Worm (Caenorhabditis elegans) whole organism, young adult: ENCODE results near the gene C03B1.2.

ENCODE experiments used
- C17E4.6 ChIP-seq: fragments of 200-800 bp; sonication (Bioruptor generic); IDR thresholded peaks from 2 replicates; pipeline ENCODE4 v1.3.6; 2022; ENCODE audit warnings: missing genetic modification reagents, missing genetic modification characterization, missing compliant biosample characterization
- F23B12.7 ChIP-seq: sonication (generic microtip); optimal IDR thresholded peaks from 2 replicates; lab custom pipeline; 2017; ENCODE audit warnings: missing genetic modification characterization, mild to moderate bottlenecking, missing compliant biosample characterization, antibody characterized with exemption, moderate library complexity; ENCODE audit not compliant: insufficient read depth
- F55B11.4 ChIP-seq: sonication (generic microtip); optimal IDR thresholded peaks from 2 replicates; lab custom pipeline; 2016; ENCODE audit warnings: missing compliant biosample characterization, missing genetic modification characterization, borderline replicate concordance; ENCODE audit not compliant: insufficient read depth
- F57A8.1 ChIP-seq: fragments of 200-800 bp; sonication (Bioruptor generic); optimal IDR thresholded peaks from 2 replicates; lab custom pipeline; 2018; ENCODE audit warnings: mild to moderate bottlenecking, missing genetic modification characterization, moderate library complexity, missing compliant biosample characterization
- K11D2.4 ChIP-seq: fragments of 200-800 bp; sonication (Bioruptor generic); IDR thresholded peaks from 2 replicates; pipeline ENCODE4 v1.3.6; 2022; ENCODE audit warnings: missing genetic modification reagents, missing genetic modification characterization, missing compliant biosample characterization
- T07F8.4 ChIP-seq: sonication (generic microtip); optimal IDR thresholded peaks from 2 replicates; lab custom pipeline; 2016; ENCODE audit warnings: mild to moderate bottlenecking, missing genetic modification characterization, moderate library complexity, missing compliant biosample characterization
- Y56A3A.18 ChIP-seq: fragments of 200-800 bp; sonication (Bioruptor generic); IDR thresholded peaks from 2 replicates; pipeline ENCODE4 v1.3.6; 2022; ENCODE audit warnings: missing genetic modification reagents, missing genetic modification characterization, missing compliant biosample characterization
- Y79H2A.3 ChIP-seq: fragments of 200-800 bp; sonication (Bioruptor generic); conservative IDR thresholded peaks from 2 replicates; pipeline ENCODE4 v1.3.6; 2022; ENCODE audit warnings: missing genetic modification reagents, missing genetic modification characterization, missing compliant biosample characterization
- atf-7 ChIP-seq: sonication (generic microtip); optimal IDR thresholded peaks from 2 replicates; lab custom pipeline; 2017; ENCODE audit warnings: mild to moderate bottlenecking, missing genetic modification characterization, missing compliant biosample characterization
- attf-3 ChIP-seq: fragments of 200-800 bp; sonication (Bioruptor generic); conservative IDR thresholded peaks from 2 replicates; pipeline ENCODE4 v1.3.6; 2022; ENCODE audit warnings: missing genetic modification reagents, missing genetic modification characterization, missing compliant biosample characterization
- die-1 ChIP-seq: sonication (generic microtip); optimal IDR thresholded peaks from 2 replicates; lab custom pipeline; 2016; ENCODE audit warnings: missing genotype, mild to moderate bottlenecking, missing genetic modification characterization, missing compliant biosample characterization
- dpl-1 ChIP-seq: fragments of 150-350 bp; optimal IDR thresholded peaks from 2 replicates; lab custom pipeline; 2014; ENCODE audit warnings: missing biosample characterization, missing genetic modification reagents, missing genetic modification characterization
- egl-18 ChIP-seq: fragments of 200-800 bp; sonication (Bioruptor generic); IDR thresholded peaks from 2 replicates; pipeline ENCODE4 v1.3.6; 2022; ENCODE audit warnings: missing genetic modification reagents, missing genetic modification characterization, missing compliant biosample characterization
- ets-4 ChIP-seq: fragments of 200-800 bp; sonication (Bioruptor generic); optimal IDR thresholded peaks from 2 replicates; lab custom pipeline; 2018; ENCODE audit warnings: mild to moderate bottlenecking, missing genetic modification characterization, missing compliant biosample characterization
- hmg-1.2 ChIP-seq: fragments of 200-800 bp; sonication (Bioruptor generic); IDR thresholded peaks from 2 replicates; pipeline ENCODE4 v1.3.6; 2022; ENCODE audit warnings: missing genetic modification reagents, missing genetic modification characterization, missing compliant biosample characterization
- lag-1 ChIP-seq: fragments of 200-800 bp; sonication (Bioruptor generic); IDR thresholded peaks from 2 replicates; pipeline ENCODE4 v1.3.6; 2022; ENCODE audit warnings: missing genetic modification reagents, missing genetic modification characterization, missing compliant biosample characterization
- let-526 ChIP-seq: fragments of 200-800 bp; sonication (Bioruptor generic); IDR thresholded peaks from 2 replicates; pipeline ENCODE4 v1.3.6; 2022; ENCODE audit warnings: missing genetic modification reagents, missing genetic modification characterization, missing compliant biosample characterization
- lin-26 ChIP-seq: fragments of 200-800 bp; sonication (Bioruptor generic); IDR thresholded peaks from 2 replicates; pipeline ENCODE4 v1.3.6; 2022; ENCODE audit warnings: missing genetic modification reagents, missing genetic modification characterization, missing compliant biosample characterization
- lsl-1 ChIP-seq: fragments of 200-800 bp; sonication (Bioruptor generic); optimal IDR thresholded peaks from 2 replicates; lab custom pipeline; 2018; ENCODE audit warnings: mild to moderate bottlenecking, missing genetic modification characterization, moderate library complexity, missing compliant biosample characterization
- madf-10 ChIP-seq: sonication (generic microtip); optimal IDR thresholded peaks from 2 replicates; lab custom pipeline; 2016; ENCODE audit warnings: mild to moderate bottlenecking, missing genetic modification characterization, missing compliant biosample characterization
- mcd-1 ChIP-seq: fragments of 200-800 bp; sonication (Bioruptor generic); IDR thresholded peaks from 2 replicates; pipeline ENCODE4 v1.3.6; 2022; ENCODE audit warnings: missing genetic modification reagents, missing genetic modification characterization, missing compliant biosample characterization
- nfya-1 ChIP-seq: sonication (generic microtip); optimal IDR thresholded peaks from 2 replicates; lab custom pipeline; 2017; ENCODE audit warnings: antibody characterized with exemption, missing compliant biosample characterization, missing genetic modification characterization, borderline replicate concordance; ENCODE audit not compliant: insufficient read depth
- nhr-80 ChIP-seq: sonication (generic microtip); optimal IDR thresholded peaks from 2 replicates; lab custom pipeline; 2016; ENCODE audit warnings: missing genetic modification characterization, missing compliant biosample characterization
- nhr-90 ChIP-seq: sonication (generic microtip); optimal IDR thresholded peaks from 2 replicates; lab custom pipeline; 2016; ENCODE audit warnings: missing genotype, mild to moderate bottlenecking, missing genetic modification characterization, missing compliant biosample characterization
- sdz-38 ChIP-seq: sonication (generic microtip); optimal IDR thresholded peaks from 2 replicates; lab custom pipeline; 2016; ENCODE audit warnings: missing genotype, missing genetic modification characterization, missing compliant biosample characterization
- sea-2 ChIP-seq: fragments of 200-800 bp; sonication (Bioruptor generic); IDR thresholded peaks from 2 replicates; pipeline ENCODE4 v1.3.6; 2022; ENCODE audit warnings: missing genetic modification characterization, missing compliant biosample characterization
- snpc-1.3 ChIP-seq: sonication (generic microtip); optimal IDR thresholded peaks from 2 replicates; lab custom pipeline; 2017; ENCODE audit warnings: missing genetic modification characterization, mild to moderate bottlenecking, missing compliant biosample characterization, antibody characterized with exemption, moderate library complexity, missing genotype, missing genetic modification reagents; ENCODE audit not compliant: insufficient read depth
- snpc-4 ChIP-seq, 5 experiments: fragments of 150-350 bp in 1 of 5; sonication (generic microtip) in 4 of 5; optimal IDR thresholded peaks; 2 replicates each; lab custom pipeline; 2014 to 2018; ENCODE audit warnings: missing genetic modification characterization in 5 of 5, missing biosample characterization in 3 of 5, antibody characterized with exemption in 2 of 5, mild to moderate bottlenecking in 2 of 5, missing compliant biosample characterization in 2 of 5, missing genotype in 2 of 5, moderate library complexity in 2 of 5, missing genetic modification reagents in 1 of 5
- somi-1 ChIP-seq: fragments of 200-800 bp; sonication (Bioruptor generic); optimal IDR thresholded peaks from 2 replicates; lab custom pipeline; 2018; ENCODE audit warnings: mild to moderate bottlenecking, missing genetic modification characterization, missing compliant biosample characterization
- tlf-1 ChIP-seq: fragments of 200-800 bp; sonication (Bioruptor generic); optimal IDR thresholded peaks from 2 replicates; lab custom pipeline; 2018; ENCODE audit warnings: mild to moderate bottlenecking, missing genetic modification characterization, missing compliant biosample characterization
- unc-130 ChIP-seq: sonication (generic microtip); optimal IDR thresholded peaks from 2 replicates; lab custom pipeline; 2016; ENCODE audit warnings: missing genetic modification reagents, missing genetic modification characterization, missing compliant biosample characterization
- xnd-1 ChIP-seq: sonication (generic microtip); optimal IDR thresholded peaks from 2 replicates; lab custom pipeline; 2016; ENCODE audit warnings: missing genotype, missing genetic modification reagents, missing genetic modification characterization, missing compliant biosample characterization
- zfh-2 ChIP-seq: fragments of 200-800 bp; sonication (Bioruptor generic); conservative IDR thresholded peaks from 2 replicates; pipeline ENCODE4 v1.3.6; 2022; ENCODE audit warnings: missing genetic modification reagents, missing genetic modification characterization, missing compliant biosample characterization
- ztf-25 ChIP-seq: fragments of 200-800 bp; sonication (Bioruptor generic); IDR thresholded peaks from 2 replicates; pipeline ENCODE4 v1.3.6; 2022; ENCODE audit warnings: missing genetic modification reagents, missing genetic modification characterization, missing compliant biosample characterization
- ztf-28 ChIP-seq: fragments of 200-800 bp; sonication (Bioruptor generic); IDR thresholded peaks from 2 replicates; pipeline ENCODE4 v1.3.6; 2022; ENCODE audit warnings: missing genetic modification reagents, missing genetic modification characterization, missing compliant biosample characterization

Gene C03B1.2

ce11 chrX:6373348-6373747 is 3.5 kb downstream of the C03B1.2 start, which contains the start of gene C03B1.17:
TSS of gene C03B1.17 (plus strand) at chrX:6373648.
- no peak for TF ChIP-seq snpc-4 (GFP tag; optimal IDR thresholded peaks at IDR 0.05; lab: Kevin White, UChicago)
- no peak for TF ChIP-seq snpc-4 (tag; optimal IDR thresholded peaks at IDR 0.05; lab: Kevin White, UChicago)
- TF ChIP-seq dpl-1, result no peak
- TF ChIP-seq Y79H2A.3 (GFP tag; lab: Robert Waterston, UW), result no peak
- TF ChIP-seq let-526, result no peak
- TF ChIP-seq Y56A3A.18 (GFP tag; lab: Robert Waterston, UW), result no peak
- no peak for TF ChIP-seq somi-1 (GFP tag; lab: Kevin White, UChicago)
- no peak for TF ChIP-seq sdz-38 (tag; lab: Kevin White, UChicago)
- TF ChIP-seq F55B11.4 (tag; lab: Kevin White, UChicago), result no peak
- no peak for TF ChIP-seq ets-4 (GFP tag; lab: Kevin White, UChicago)
- TF ChIP-seq tlf-1 (GFP tag; lab: Kevin White, UChicago), result no peak
- TF ChIP-seq F23B12.7 (tag; lab: Kevin White, UChicago), result no peak
- no peak for TF ChIP-seq madf-10
- TF ChIP-seq lin-26 (GFP tag; lab: Robert Waterston, UW), result no peak
- TF ChIP-seq hmg-1.2, result no peak
- no peak for TF ChIP-seq attf-3 (GFP tag; lab: Robert Waterston, UW)
- no peak for TF ChIP-seq T07F8.4 (tag; lab: Kevin White, UChicago)
- no peak for TF ChIP-seq C17E4.6
- TF ChIP-seq K11D2.4, result no peak
- TF ChIP-seq sea-2 (GFP tag; lab: Robert Waterston, UW), result no peak
- TF ChIP-seq, all 124 proteins: peak for 0

ce11 chrX:6374451-6374850 is 4.6 kb downstream of the C03B1.2 start, which contains the start of gene C03B1.1:
TSS of gene C03B1.1 (plus strand) at chrX:6374751.
- TF ChIP-seq zfh-2, result no peak
- no peak for TF ChIP-seq tlf-1 (GFP tag; lab: Kevin White, UChicago)
- no peak for TF ChIP-seq snpc-1.3 (tag; lab: Kevin White, UChicago)
- no peak for TF ChIP-seq die-1 (tag; lab: Kevin White, UChicago)
- no peak for TF ChIP-seq xnd-1 (tag; lab: Kevin White, UChicago)
- no peak for TF ChIP-seq atf-7 (tag; lab: Kevin White, UChicago)
- no peak for TF ChIP-seq mcd-1 (GFP tag; lab: Robert Waterston, UW)
- no peak for TF ChIP-seq ztf-28
- TF ChIP-seq lsl-1 (GFP tag; lab: Kevin White, UChicago), result no peak
- TF ChIP-seq nhr-80 (tag; lab: Kevin White, UChicago), result no peak
- TF ChIP-seq snpc-4 (GFP tag; optimal IDR thresholded peaks at IDR 0.05; lab: Kevin White, UChicago), result no peak
- no peak for TF ChIP-seq snpc-4 (tag; optimal IDR thresholded peaks at IDR 0.05; lab: Kevin White, UChicago)
- no peak for TF ChIP-seq egl-18 (GFP tag; lab: Robert Waterston, UW)
- TF ChIP-seq nhr-90 (tag; lab: Kevin White, UChicago), result no peak
- TF ChIP-seq unc-130 (GFP tag; lab: Kevin White, UChicago), result no peak
- TF ChIP-seq lag-1 (GFP tag; lab: Robert Waterston, UW), result no peak
- TF ChIP-seq nfya-1 (tag; lab: Kevin White, UChicago), result no peak
- TF ChIP-seq F57A8.1, result no peak
- no peak for TF ChIP-seq ztf-25
- TF ChIP-seq, all 124 proteins: peak for 0
